ENCODE assay signal across 3 worm cellular contexts in the genomic region with DNA sequence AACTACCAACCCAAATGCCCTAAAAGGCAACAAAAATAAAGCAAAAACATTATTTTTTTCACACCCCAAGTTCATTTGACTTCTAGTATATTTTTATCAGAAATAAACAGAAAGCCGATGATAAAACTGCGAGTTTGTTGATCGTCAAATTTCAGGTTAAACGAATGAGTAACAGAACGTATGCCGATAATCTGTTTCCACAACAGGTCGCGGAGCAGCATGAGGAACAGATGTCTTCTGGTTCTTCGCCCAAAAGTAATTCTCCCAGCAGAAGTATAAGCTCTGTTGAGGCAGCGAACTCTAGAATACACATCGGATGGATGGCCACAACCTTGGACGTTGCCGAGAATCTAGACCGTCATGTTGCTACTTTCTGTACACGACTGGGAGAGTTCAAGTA.
TF ChIP-seq lines count a peak whose summit lies in the region.

A gene (plus strand): TSS at position 141 of the 400 bp plus-strand sequence.

TF ChIP-seq in whole organism, L1 larva, 84 proteins besides CTCF, POLR2A, EP300 and RAD21 (continued from another document):
- TF ChIP-seq ceh-8 (GFP tag; optimal IDR thresholded peaks at IDR 0.05; lab: Kevin White, UChicago) (no peak), nhr-84 (tag; optimal IDR thresholded peaks at IDR 0.05; lab: Kevin White, UChicago) (no peak), hpl-2 (GFP tag; optimal IDR thresholded peaks at IDR 0.05; lab: Kevin White, UChicago) (no peak), mef-2 (tag; optimal IDR thresholded peaks at IDR 0.05; lab: Kevin White, UChicago) (no peak), jun-1 (tag; optimal IDR thresholded peaks at IDR 0.05; lab: Kevin White, UChicago) (no peak)

TF ChIP-seq in whole organism, L4 larva, 104 proteins besides CTCF, POLR2A, EP300 and RAD21 (continued from another document):
- TF ChIP-seq madf-9 (GFP tag; conservative IDR thresholded peaks at IDR 0.05; lab: Robert Waterston, UW): 0 out of 2 replicates have a peak, but pooled peaks have one; percentile 6
- TF ChIP-seq ama-1 (optimal IDR thresholded peaks at IDR 0.05; lab: Kevin White, UChicago): peak; percentile 93
- peak; percentile 79 for TF ChIP-seq lin-38 (GFP tag; IDR thresholded peaks at IDR 0.05; lab: Robert Waterston, UW)
- no peak for TF ChIP-seq nhr-6 (tag; optimal IDR thresholded peaks at IDR 0.05; lab: Kevin White, UChicago)
- TF ChIP-seq arid-1 (GFP tag; conservative IDR thresholded peaks at IDR 0.05; lab: Robert Waterston, UW): peak; percentile 85
- TF ChIP-seq mes-2 (tag; optimal IDR thresholded peaks at IDR 0.05; lab: Kevin White, UChicago; ENCODE audit: poor library complexity, severe bottlenecking): peak; percentile 23
- TF ChIP-seq nhr-41 (GFP tag; IDR thresholded peaks at IDR 0.05; lab: Robert Waterston, UW): no peak
- no peak for TF ChIP-seq F26F4.8 (GFP tag; conservative IDR thresholded peaks at IDR 0.05; lab: Robert Waterston, UW)
- TF ChIP-seq jun-1 (tag; optimal IDR thresholded peaks at IDR 0.05; lab: Kevin White, UChicago): no peak
- TF ChIP-seq Y48G9A.11 (GFP tag; IDR thresholded peaks at IDR 0.05; lab: Robert Waterston, UW): peak; percentile 34; the same call in 1 of the 2 replicates
- no peak for TF ChIP-seq R02D3.7 (tag; optimal IDR thresholded peaks at IDR 0.05; lab: Kevin White, UChicago)
- peak; percentile 77 for TF ChIP-seq Y75B8A.6 (GFP tag; IDR thresholded peaks at IDR 0.05; lab: Robert Waterston, UW)
- peak; percentile 29 for TF ChIP-seq dmd-6 (GFP tag; IDR thresholded peaks at IDR 0.05; lab: Robert Waterston, UW)
- TF ChIP-seq egl-27 (tag; optimal IDR thresholded peaks at IDR 0.05; lab: Kevin White, UChicago): no peak
- no peak for TF ChIP-seq F37D6.2 (tag; optimal IDR thresholded peaks at IDR 0.05; lab: Kevin White, UChicago)
- TF ChIP-seq lin-15B (tag; optimal IDR thresholded peaks at IDR 0.05; lab: Kevin White, UChicago): no peak
- TF ChIP-seq nhr-102 (tag; optimal IDR thresholded peaks at IDR 0.05; lab: Kevin White, UChicago): peak; percentile 74
- TF ChIP-seq hmg-1.1 (GFP tag; IDR thresholded peaks at IDR 0.05; lab: Robert Waterston, UW): no peak
- TF ChIP-seq daf-19 (GFP tag; conservative IDR thresholded peaks at IDR 0.05; lab: Robert Waterston, UW): no peak
- TF ChIP-seq ceh-28 (tag; optimal IDR thresholded peaks at IDR 0.05; lab: Kevin White, UChicago): no peak
- TF ChIP-seq lin-1 (GFP tag; IDR thresholded peaks at IDR 0.05; lab: Robert Waterston, UW): 0 out of 2 replicates have a peak, but pooled peaks have one; percentile 73
- peak; percentile 88 for TF ChIP-seq zfp-3 (GFP tag; conservative IDR thresholded peaks at IDR 0.05; lab: Robert Waterston, UW)
- TF ChIP-seq F44E2.7 (GFP tag; IDR thresholded peaks at IDR 0.05; lab: Robert Waterston, UW): 0 out of 2 replicates have a peak, but pooled peaks have one; percentile 4
- TF ChIP-seq nhr-237 (tag; optimal IDR thresholded peaks at IDR 0.05; lab: Kevin White, UChicago): no peak
- no peak for TF ChIP-seq dmd-8 (GFP tag; IDR thresholded peaks at IDR 0.05; lab: Robert Waterston, UW)
- no peak for TF ChIP-seq hlh-30 (tag; optimal IDR thresholded peaks at IDR 0.05; lab: Kevin White, UChicago; ENCODE audit: insufficient read depth)
- TF ChIP-seq ceh-44 (GFP tag; IDR thresholded peaks at IDR 0.05; lab: Robert Waterston, UW): no peak
- TF ChIP-seq ZK546.5 (tag; optimal IDR thresholded peaks at IDR 0.05; lab: Kevin White, UChicago): no peak
- TF ChIP-seq unc-62 (GFP tag; optimal IDR thresholded peaks at IDR 0.05 in 1 of 2; lab: Kevin White, UChicago): no peak
- no peak for TF ChIP-seq unc-62 (tag; optimal IDR thresholded peaks at IDR 0.05; lab: Kevin White, UChicago)
- TF ChIP-seq set-16 (GFP tag; IDR thresholded peaks at IDR 0.05; lab: Robert Waterston, UW): no peak
- TF ChIP-seq unc-130 (GFP tag; optimal IDR thresholded peaks at IDR 0.05; lab: Kevin White, UChicago): peak; percentile 45
- peak in 1 of 2 experiments; percentile 3 for TF ChIP-seq hif-1 (tag; optimal IDR thresholded peaks at IDR 0.05; lab: Kevin White, UChicago)
- TF ChIP-seq spr-1 (tag; optimal IDR thresholded peaks at IDR 0.05; lab: Kevin White, UChicago): peak; percentile 45
- TF ChIP-seq dpl-1 (GFP tag; optimal IDR thresholded peaks at IDR 0.05; lab: Kevin White, UChicago): peak; percentile 0
- peak; percentile 38 for TF ChIP-seq nhr-77 (tag; optimal IDR thresholded peaks at IDR 0.05; lab: Kevin White, UChicago)
- TF ChIP-seq vab-7 (GFP tag; IDR thresholded peaks at IDR 0.05; lab: Robert Waterston, UW): no peak
- no peak for TF ChIP-seq snpc-1.2 (GFP tag; IDR thresholded peaks at IDR 0.05; lab: Robert Waterston, UW)
- no peak for TF ChIP-seq zip-11 (GFP tag; IDR thresholded peaks at IDR 0.05; lab: Robert Waterston, UW)
- peak; percentile 2 for TF ChIP-seq nhr-28 (tag; optimal IDR thresholded peaks at IDR 0.05; lab: Kevin White, UChicago)

TF ChIP-seq in whole organism, young adult, 124 proteins besides CTCF, POLR2A, EP300 and RAD21 (continued from another document):
- TF ChIP-seq F10E7.11 (tag; optimal IDR thresholded peaks at IDR 0.05; lab: Kevin White, UChicago) (peak; percentile 83), ztf-22 (GFP tag; optimal IDR thresholded peaks at IDR 0.05; lab: Kevin White, UChicago) (no peak), pha-4 (tag; optimal IDR thresholded peaks at IDR 0.05; lab: Kevin White, UChicago) (no peak), attf-3 (GFP tag; conservative IDR thresholded peaks at IDR 0.05; lab: Robert Waterston, UW) (no peak), nhr-80 (tag; optimal IDR thresholded peaks at IDR 0.05; lab: Kevin White, UChicago) (no peak), ztf-28 (GFP tag; IDR thresholded peaks at IDR 0.05; lab: Robert Waterston, UW) (no peak), rcor-1 (GFP tag; IDR thresholded peaks at IDR 0.05; lab: Robert Waterston, UW) (peak; percentile 52; the same call in 1 of the 2 replicates), him-1 (tag; optimal IDR thresholded peaks at IDR 0.05; lab: Kevin White, UChicago) (peak; percentile 3), nhr-120 (GFP tag; IDR thresholded peaks at IDR 0.05; lab: Robert Waterston, UW) (no peak), Y67H2A.10 (GFP tag; conservative IDR thresholded peaks at IDR 0.05; lab: Robert Waterston, UW) (no peak), nfyb-1 (GFP tag; IDR thresholded peaks at IDR 0.05; lab: Robert Waterston, UW) (peak; percentile 91), F57C9.4 (tag; optimal IDR thresholded peaks at IDR 0.05; lab: Kevin White, UChicago) (peak; percentile 96), cebp-2 (GFP tag; IDR thresholded peaks at IDR 0.05; lab: Robert Waterston, UW) (peak; percentile 72; the same call in 1 of the 2 replicates), ceh-79 (tag; optimal IDR thresholded peaks at IDR 0.05; lab: Kevin White, UChicago) (peak; percentile 90), snpc-1.3 (tag; optimal IDR thresholded peaks at IDR 0.05; lab: Kevin White, UChicago; ENCODE audit: insufficient read depth) (peak; percentile 68), sptf-2 (GFP tag; optimal IDR thresholded peaks at IDR 0.05; lab: Kevin White, UChicago) (no peak), F52B5.7 (tag; optimal IDR thresholded peaks at IDR 0.05; lab: Kevin White, UChicago) (peak; percentile 97), rpc-1 (optimal IDR thresholded peaks at IDR 0.05; lab: Kevin White, UChicago) (no peak), rpc-1 (tag; optimal IDR thresholded peaks at IDR 0.05; lab: Kevin White, UChicago) (no peak), K12H6.12 (tag; optimal IDR thresholded peaks at IDR 0.05; lab: Kevin White, UChicago) (peak; percentile 10), dpff-1 (tag; optimal IDR thresholded peaks at IDR 0.05; lab: Kevin White, UChicago) (peak; percentile 95), chd-7 (tag; optimal IDR thresholded peaks at IDR 0.05; lab: Kevin White, UChicago) (peak; percentile 93), zim-3 (tag; optimal IDR thresholded peaks at IDR 0.05; lab: Kevin White, UChicago) (peak; percentile 91), hsf-1 (GFP tag; IDR thresholded peaks at IDR 0.05; lab: Robert Waterston, UW) (peak; percentile 66; the same call in 1 of the 2 replicates), madf-10 (tag; optimal IDR thresholded peaks at IDR 0.05; lab: Kevin White, UChicago) (peak; percentile 48), lin-26 (GFP tag; IDR thresholded peaks at IDR 0.05; lab: Robert Waterston, UW) (0 out of 2 replicates have a peak, but pooled peaks have one; percentile 53), aptf-2 (GFP tag; conservative IDR thresholded peaks at IDR 0.05; lab: Robert Waterston, UW) (no peak), mel-28 (tag; optimal IDR thresholded peaks at IDR 0.05; lab: Kevin White, UChicago; ENCODE audit: borderline replicate concordance) (no peak), B0019.2 (GFP tag; conservative IDR thresholded peaks at IDR 0.05; lab: Robert Waterston, UW) (no peak), ztf-25 (GFP tag; IDR thresholded peaks at IDR 0.05; lab: Robert Waterston, UW) (no peak), nhr-179 (tag; optimal IDR thresholded peaks at IDR 0.05; lab: Kevin White, UChicago) (no peak), ama-1 (optimal IDR thresholded peaks at IDR 0.05; lab: Kevin White, UChicago) (peak; percentile 91), ama-1 (GFP tag; optimal IDR thresholded peaks at IDR 0.05; lab: Kevin White, UChicago) (peak; percentile 56 to 61), mcd-1 (GFP tag; IDR thresholded peaks at IDR 0.05; lab: Robert Waterston, UW) (peak; percentile 64), nfya-1 (tag; optimal IDR thresholded peaks at IDR 0.05; lab: Kevin White, UChicago; ENCODE audit: borderline replicate concordance, insufficient read depth) (no peak), ceh-58 (GFP tag; IDR thresholded peaks at IDR 0.05; lab: Robert Waterston, UW) (no peak), F57A8.1 (GFP tag; optimal IDR thresholded peaks at IDR 0.05; lab: Kevin White, UChicago) (peak; percentile 36), tbp1 (GFP tag; optimal IDR thresholded peaks at IDR 0.05; lab: Kevin White, UChicago) (peak; percentile 52), egrh-3 (GFP tag; IDR thresholded peaks at IDR 0.05; lab: Robert Waterston, UW) (no peak), K11D2.4 (GFP tag; IDR thresholded peaks at IDR 0.05; lab: Robert Waterston, UW) (no peak), ceh-100 (GFP tag; IDR thresholded peaks at IDR 0.05; lab: Robert Waterston, UW) (peak; percentile 56), ztf-3 (GFP tag; optimal IDR thresholded peaks at IDR 0.05; lab: Kevin White, UChicago) (peak; percentile 73), F23B12.7 (tag; optimal IDR thresholded peaks at IDR 0.05; lab: Kevin White, UChicago; ENCODE audit: insufficient read depth) (no peak), hrde-1 (tag; optimal IDR thresholded peaks at IDR 0.05; lab: Kevin White, UChicago; ENCODE audit: borderline replicate concordance) (peak; percentile 84), ztf-26 (tag; optimal IDR thresholded peaks at IDR 0.05; lab: Kevin White, UChicago) (peak; percentile 61), ztf-6 (GFP tag; IDR thresholded peaks at IDR 0.05; lab: Robert Waterston, UW) (no peak), cebp-1 (GFP tag; IDR thresholded peaks at IDR 0.05; lab: Robert Waterston, UW) (no peak), cebp-1 (tag; optimal IDR thresholded peaks at IDR 0.05; lab: Kevin White, UChicago) (peak; percentile 54), F39B2.1 (GFP tag; IDR thresholded peaks at IDR 0.05; lab: Robert Waterston, UW) (peak; percentile 64; the same call in 1 of the 2 replicates), madf-6 (GFP tag; IDR thresholded peaks at IDR 0.05; lab: Robert Waterston, UW) (peak; percentile 84), repo-1 (tag; optimal IDR thresholded peaks at IDR 0.05; lab: Kevin White, UChicago) (peak; percentile 95), egl-44 (GFP tag; IDR thresholded peaks at IDR 0.05; lab: Robert Waterston, UW) (no peak)
